Comparison of ENCODE assay signal across 2 fruit fly cellular contexts in genomic region chrX:2588415-2589411, dm6.
TF ChIP-seq lines count a peak whose summit lies in the region.

TSS of gene egh (plus strand) at chrX:2588503.

TF ChIP-seq in whole organism, embryonic, 481 proteins besides CTCF, POLR2A, EP300 and RAD21 (continued from another document and continues in another):
- TF ChIP-seq CG4360 (GFP tag; IDR thresholded peaks at IDR 0.05; lab: Robert Waterston, UW) (peak; percentile 12; the same call in 1 of the 2 replicates), D19A (tag; optimal IDR thresholded peaks at IDR 0.05; lab: Kevin White, UChicago) (peak; percentile 32), CG5245 (GFP tag; optimal IDR thresholded peaks at IDR 0.05; lab: Kevin White, UChicago) (no peak), Camta (GFP tag; optimal IDR thresholded peaks at IDR 0.05; lab: Kevin White, UChicago) (no peak), lilli (GFP tag; optimal IDR thresholded peaks at IDR 0.05; lab: Kevin White, UChicago) (peak; percentile 25), D19B (GFP tag; optimal IDR thresholded peaks at IDR 0.05; lab: Kevin White, UChicago) (no peak), row (GFP tag; IDR thresholded peaks at IDR 0.05; lab: Robert Waterston, UW) (peak; percentile 52; the same call in 1 of the 3 replicates), HmgD (GFP tag; optimal IDR thresholded peaks at IDR 0.05; lab: Kevin White, UChicago) (peak; percentile 13), CG4854 (GFP tag; optimal IDR thresholded peaks at IDR 0.05; lab: Kevin White, UChicago) (no peak), Oli (tag; optimal IDR thresholded peaks at IDR 0.05; lab: Kevin White, UChicago) (no peak), CG6254 (GFP tag; optimal IDR thresholded peaks at IDR 0.05; lab: Kevin White, UChicago) (no peak), lola (GFP tag; optimal IDR thresholded peaks at IDR 0.05; lab: Kevin White, UChicago) (no peak), CG17385 (GFP tag; optimal IDR thresholded peaks at IDR 0.05; lab: Kevin White, UChicago) (peak; percentile 12), gfzf (GFP tag; optimal IDR thresholded peaks at IDR 0.05; lab: Kevin White, UChicago) (peak; percentile 95), CG17186 (GFP tag; optimal IDR thresholded peaks at IDR 0.05; lab: Kevin White, UChicago) (peak; percentile 65), CG7786 (GFP tag; optimal IDR thresholded peaks at IDR 0.05; lab: Kevin White, UChicago) (peak; percentile 24), Kr (GFP tag; optimal IDR thresholded peaks at IDR 0.05; lab: Kevin White, UChicago) (no peak), Drgx (GFP tag; IDR thresholded peaks at IDR 0.05; lab: Robert Waterston, UW) (peak; percentile 80), Hey (tag; optimal IDR thresholded peaks at IDR 0.05; lab: Kevin White, UChicago) (no peak), CG16813 (GFP tag; IDR thresholded peaks at IDR 0.05; lab: Robert Waterston, UW; ENCODE audit: partially characterized antibody) (0 out of 3 replicates have a peak, but pooled peaks have one; percentile 14), YL-1 (GFP tag; optimal IDR thresholded peaks at IDR 0.05; lab: Kevin White, UChicago) (peak; percentile 53), Adf1 (GFP tag; IDR thresholded peaks at IDR 0.05; lab: Robert Waterston, UW) (peak; percentile 35; the same call in 1 of the 2 replicates), Atf3 (GFP tag; optimal IDR thresholded peaks at IDR 0.05; lab: Kevin White, UChicago) (no peak), Ada2b (GFP tag; IDR thresholded peaks at IDR 0.05; lab: Robert Waterston, UW) (peak; percentile 17; the same call in 1 of the 2 replicates), Hand (GFP tag; optimal IDR thresholded peaks at IDR 0.05; lab: Kevin White, UChicago) (peak; percentile 1), CG30431 (GFP tag; optimal IDR thresholded peaks at IDR 0.05; lab: Kevin White, UChicago) (no peak), Side (GFP tag; optimal IDR thresholded peaks at IDR 0.05; lab: Kevin White, UChicago) (peak; percentile 50), pum (GFP tag; optimal IDR thresholded peaks at IDR 0.05; lab: Kevin White, UChicago) (no peak), sd (tag; optimal IDR thresholded peaks at IDR 0.05; lab: Kevin White, UChicago) (peak; percentile 11), sqz (GFP tag; optimal IDR thresholded peaks at IDR 0.05; lab: Kevin White, UChicago) (peak; percentile 74), Myb (GFP tag; optimal IDR thresholded peaks at IDR 0.05; lab: Kevin White, UChicago) (peak; percentile 67), luna (GFP tag; optimal IDR thresholded peaks at IDR 0.05; lab: Kevin White, UChicago) (no peak), sug (tag; optimal IDR thresholded peaks at IDR 0.05; lab: Kevin White, UChicago) (peak; percentile 34), pho (GFP tag; optimal IDR thresholded peaks at IDR 0.05; lab: Kevin White, UChicago) (peak; percentile 34), Asciz (GFP tag; optimal IDR thresholded peaks at IDR 0.05; lab: Kevin White, UChicago) (no peak), Dref (GFP tag; IDR thresholded peaks at IDR 0.05; lab: Robert Waterston, UW) (peak; percentile 50), Atf-2 (GFP tag; optimal IDR thresholded peaks at IDR 0.05; lab: Kevin White, UChicago) (no peak), CG10267 (tag; optimal IDR thresholded peaks at IDR 0.05; lab: Kevin White, UChicago) (peak; percentile 34), CG1832 (GFP tag; optimal IDR thresholded peaks at IDR 0.05; lab: Kevin White, UChicago) (no peak), nmo (GFP tag; optimal IDR thresholded peaks at IDR 0.05; lab: Kevin White, UChicago) (peak; percentile 13), HHEX (GFP tag; optimal IDR thresholded peaks at IDR 0.05; lab: Kevin White, UChicago) (peak; percentile 52), CG17328 (GFP tag; IDR thresholded peaks at IDR 0.05; lab: Robert Waterston, UW) (peak; percentile 54), phol (tag; optimal IDR thresholded peaks at IDR 0.05; lab: Kevin White, UChicago) (peak; percentile 6), CG1792 (GFP tag; optimal IDR thresholded peaks at IDR 0.05; lab: Kevin White, UChicago) (peak; percentile 28), Hmr (GFP tag; optimal IDR thresholded peaks at IDR 0.05; lab: Kevin White, UChicago) (peak; percentile 25), Chrac-16 (GFP tag; optimal IDR thresholded peaks at IDR 0.05; lab: Kevin White, UChicago) (peak; percentile 19), Scr (GFP tag; IDR thresholded peaks at IDR 0.05; lab: Robert Waterston, UW; ENCODE audit: partially characterized antibody) (peak; percentile 23; the same call in 1 of the 2 replicates), zen (tag; optimal IDR thresholded peaks at IDR 0.05; lab: Kevin White, UChicago) (no peak), CG12299 (tag; optimal IDR thresholded peaks at IDR 0.05; lab: Kevin White, UChicago) (peak; percentile 39), zen2 (GFP tag; IDR thresholded peaks at IDR 0.05; lab: Robert Waterston, UW; ENCODE audit: partially characterized antibody) (no peak), ranshi (GFP tag; IDR thresholded peaks at IDR 0.05; lab: Robert Waterston, UW) (0 out of 2 replicates have a peak, but pooled peaks have one; percentile 8), gce (GFP tag; IDR thresholded peaks at IDR 0.05; lab: Robert Waterston, UW) (0 out of 3 replicates have a peak, but pooled peaks have one; percentile 6), pros (GFP tag; optimal IDR thresholded peaks at IDR 0.05; lab: Kevin White, UChicago) (no peak), Dad (GFP tag; optimal IDR thresholded peaks at IDR 0.05; lab: Kevin White, UChicago) (peak; percentile 2), corto (GFP tag; optimal IDR thresholded peaks at IDR 0.05; lab: Kevin White, UChicago) (peak; percentile 27), CG13624 (GFP tag; optimal IDR thresholded peaks at IDR 0.05; lab: Kevin White, UChicago) (peak; percentile 5), inv (GFP tag; IDR thresholded peaks at IDR 0.05; lab: Robert Waterston, UW; ENCODE audit: partially characterized antibody) (no peak), Trl (optimal IDR thresholded peaks at IDR 0.05; lab: Kevin White, UChicago) (peak; percentile 76 to 92), Trl (GFP tag; optimal IDR thresholded peaks at IDR 0.05; lab: Kevin White, UChicago) (peak; percentile 51), ase (GFP tag; IDR thresholded peaks at IDR 0.05; lab: Robert Waterston, UW) (peak; percentile 31; the same call in 1 of the 3 replicates), vnd (GFP tag; IDR thresholded peaks at IDR 0.05; lab: Robert Waterston, UW; ENCODE audit: partially characterized antibody) (no peak), gem (tag; optimal IDR thresholded peaks at IDR 0.05; lab: Kevin White, UChicago) (peak; percentile 21), dm (GFP tag; optimal IDR thresholded peaks at IDR 0.05; lab: Kevin White, UChicago) (peak; percentile 20), chm (GFP tag; IDR thresholded peaks at IDR 0.05; lab: Robert Waterston, UW) (peak; percentile 14; the same call in 1 of the 2 replicates)

TF ChIP-seq in whole organism, prepupa, 60 proteins besides CTCF, POLR2A, EP300 and RAD21 (continued from another document):
- TF ChIP-seq Eip93F (GFP tag; optimal IDR thresholded peaks at IDR 0.05; lab: Kevin White, UChicago) (no peak), CG10631 (GFP tag; optimal IDR thresholded peaks at IDR 0.05; lab: Kevin White, UChicago) (peak; percentile 67), net (GFP tag; optimal IDR thresholded peaks at IDR 0.05; lab: Kevin White, UChicago) (peak; percentile 85), CG11294 (GFP tag; IDR thresholded peaks at IDR 0.05; lab: Robert Waterston, UW) (peak; percentile 51; the same call in 1 of the 2 replicates), Lpt (GFP tag; optimal IDR thresholded peaks at IDR 0.05; lab: Kevin White, UChicago) (peak; percentile 71), CG15336 (GFP tag; IDR thresholded peaks at IDR 0.05; lab: Robert Waterston, UW) (peak; percentile 86), CG8319 (GFP tag; optimal IDR thresholded peaks at IDR 0.05; lab: Kevin White, UChicago) (peak; percentile 41), salr (GFP tag; optimal IDR thresholded peaks at IDR 0.05; lab: Kevin White, UChicago) (peak in 1 of 2 experiments; percentile 64)
